Worm (Caenorhabditis elegans) whole organism, L4 larva: ENCODE results near the gene C08F11.13.

Experiments
- T26A8.4 ChIP-seq: fragments of 200-800 bp; sonication (Bioruptor generic); IDR thresholded peaks from 2 replicates; pipeline ENCODE4 v1.3.6; 2022; ENCODE audit warnings: missing genetic modification characterization, missing compliant biosample characterization
- ctbp-1 ChIP-seq: fragments of 200-800 bp; sonication (Bioruptor generic); IDR thresholded peaks from 2 replicates; pipeline ENCODE4 v1.3.6; 2022; ENCODE audit warnings: missing genetic modification reagents, missing genetic modification characterization, missing compliant biosample characterization
- lin-13 ChIP-seq: fragments of 150-350 bp; optimal IDR thresholded peaks from 2 replicates; lab custom pipeline; 2014; ENCODE audit warnings: missing biosample characterization, missing genetic modification reagents, missing genetic modification characterization
- nhr-25 ChIP-seq: sonication (generic microtip); optimal IDR thresholded peaks from 2 replicates; lab custom pipeline; 2017; ENCODE audit warnings: missing genetic modification characterization, mild to moderate bottlenecking, missing compliant biosample characterization, antibody characterized with exemption, moderate library complexity, borderline replicate concordance; ENCODE audit not compliant: insufficient read depth
- zag-1 ChIP-seq: fragments of 150-350 bp; optimal IDR thresholded peaks from 2 replicates; lab custom pipeline; 2014; ENCODE audit warnings: missing biosample characterization, missing genetic modification characterization

DNA sequence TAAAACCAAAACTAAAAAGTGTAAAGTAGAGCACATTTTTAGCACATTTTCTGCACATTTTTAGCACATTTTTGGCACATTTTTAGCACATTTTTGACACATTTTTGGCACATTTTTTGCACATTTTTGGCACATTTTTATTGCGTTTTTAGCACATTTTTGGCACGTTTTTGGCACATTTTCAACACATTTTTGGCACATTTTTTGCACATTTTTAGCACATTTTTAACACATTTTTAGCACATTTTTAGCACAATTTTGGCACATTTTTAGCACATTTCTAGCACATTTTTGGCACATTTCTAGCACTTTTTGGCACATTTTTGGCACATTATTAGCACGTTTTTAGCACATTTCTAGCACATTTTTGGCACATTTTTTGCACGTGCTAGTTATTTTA, 34.0 kb downstream of the C08F11.13 start:
- TF ChIP-seq zag-1 (tag; lab: Kevin White, UChicago) (no peak), T26A8.4 (GFP tag; lab: Robert Waterston, UW) (no peak), lin-13 (GFP tag; lab: Kevin White, UChicago) (no peak), nhr-25 (tag; lab: Kevin White, UChicago) (no peak), ctbp-1 (GFP tag; lab: Robert Waterston, UW) (no peak)
